Worm (Caenorhabditis elegans) whole organism, L1 larva: ENCODE results near the gene C55A6.10.

Experiments
- ceh-8 ChIP-seq: fragments of 200-800 bp; sonication (Bioruptor generic); optimal IDR thresholded peaks from 2 replicates; lab custom pipeline; 2018; ENCODE audit warnings: mild to moderate bottlenecking, missing genetic modification characterization, moderate library complexity, missing compliant biosample characterization
- ces-1 ChIP-seq: fragments of 150-350 bp; optimal IDR thresholded peaks from 2 replicates; lab custom pipeline; 2014; ENCODE audit warnings: missing biosample characterization, missing genetic modification reagents, missing genetic modification characterization
- lir-3 ChIP-seq: sonication (generic microtip); optimal IDR thresholded peaks from 2 replicates; lab custom pipeline; 2016; ENCODE audit warnings: mild to moderate bottlenecking, missing genetic modification characterization, moderate library complexity, missing compliant biosample characterization; ENCODE audit not compliant: poor library complexity
- nhr-76 ChIP-seq: sonication (generic microtip); optimal IDR thresholded peaks from 2 replicates; lab custom pipeline; 2017; ENCODE audit warnings: missing biosample characterization, missing genetic modification characterization
- nhr-84 ChIP-seq: sonication (generic microtip); optimal IDR thresholded peaks from 2 replicates; lab custom pipeline; 2017; ENCODE audit warnings: missing biosample characterization, missing genetic modification characterization
- swsn-7 ChIP-seq: sonication (generic microtip); optimal IDR thresholded peaks from 2 replicates; lab custom pipeline; 2016; ENCODE audit warnings: missing genetic modification characterization, missing compliant biosample characterization

DNA sequence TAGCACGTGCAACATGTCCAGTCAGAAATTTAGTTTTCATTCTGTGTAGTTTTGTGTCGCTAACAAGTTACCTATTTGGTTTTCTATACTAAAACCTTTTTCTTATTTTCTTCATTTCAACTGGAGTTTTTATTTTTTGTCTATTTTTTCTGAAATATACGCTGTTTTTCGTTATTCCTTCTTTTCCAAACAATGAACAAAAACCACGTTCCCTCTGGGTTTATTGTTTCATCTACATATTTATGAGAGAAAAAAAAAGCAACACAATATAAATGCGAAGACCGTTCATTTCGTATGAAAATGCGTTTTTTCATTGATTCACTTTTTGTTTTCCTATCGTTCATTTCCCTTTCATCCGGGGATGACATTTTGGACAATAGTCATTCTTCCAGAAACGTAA, 25.7 kb upstream of the C55A6.10 start, which contains the start of gene T11F9.22:
- TF ChIP-seq nhr-76 (tag; lab: Kevin White, UChicago) (no peak), ces-1 (GFP tag; lab: Kevin White, UChicago) (no peak), ceh-8 (GFP tag; lab: Kevin White, UChicago) (no peak), lir-3 (tag; lab: Kevin White, UChicago) (no peak), swsn-7 (no peak), nhr-84 (no peak)
